Fruit fly (Drosophila melanogaster) whole organism, adult: Measurements from ENCODE around the gene CG33158.
A peak's percentile ranks its signal among the peaks of the same experiment; 100 is the strongest.

Experiments
- CG11617 ChIP-seq: fragments of 200-800 bp; sonication (Bioruptor generic); optimal IDR thresholded peaks from 2 replicates; lab custom pipeline; 2017; ENCODE audit warnings: mild to moderate bottlenecking, missing biosample characterization, missing genetic modification reagents, missing genetic modification characterization
- CG12768 ChIP-seq: fragments of 200-800 bp; sonication (Bioruptor generic); optimal IDR thresholded peaks from 2 replicates; lab custom pipeline; 2017; ENCODE audit warnings: missing biosample characterization, missing genetic modification characterization, mild to moderate bottlenecking, moderate library complexity, missing genetic modification reagents
- CG14711 ChIP-seq: fragments of 200-800 bp; sonication (Bioruptor generic); optimal IDR thresholded peaks from 2 replicates; lab custom pipeline; 2018; ENCODE audit warnings: missing biosample characterization, mild to moderate bottlenecking, missing genetic modification characterization, moderate library complexity
- CG1620 ChIP-seq: fragments of 200-800 bp; sonication (Bioruptor generic); optimal IDR thresholded peaks from 2 replicates; lab custom pipeline; 2016; ENCODE audit warnings: missing biosample characterization, missing genetic modification characterization
- CG33017 ChIP-seq: fragments of 200-800 bp; sonication (Bioruptor generic); optimal IDR thresholded peaks from 2 replicates; lab custom pipeline; 2018; ENCODE audit warnings: missing biosample characterization, mild to moderate bottlenecking, missing genetic modification characterization, moderate library complexity
- CG5204 ChIP-seq: fragments of 200-800 bp; sonication (Bioruptor generic); optimal IDR thresholded peaks from 2 replicates; lab custom pipeline; 2016; ENCODE audit warnings: missing biosample characterization, missing genetic modification characterization
- CG7045 ChIP-seq: fragments of 200-800 bp; sonication (Bioruptor generic); optimal IDR thresholded peaks from 2 replicates; lab custom pipeline; 2017; ENCODE audit warnings: missing biosample characterization, mild to moderate bottlenecking, missing genetic modification characterization
- CG7101 ChIP-seq: fragments of 200-800 bp; sonication (Bioruptor generic); optimal IDR thresholded peaks from 2 replicates; lab custom pipeline; 2018; ENCODE audit warnings: missing biosample characterization, mild to moderate bottlenecking, missing genetic modification characterization, moderate library complexity
- Clk ChIP-seq: fragments of 200-800 bp; sonication (Bioruptor generic); optimal IDR thresholded peaks from 2 replicates; lab custom pipeline; 2017; ENCODE audit warnings: missing biosample characterization, missing genetic modification characterization
- Crg-1 ChIP-seq: fragments of 200-800 bp; sonication (Bioruptor generic); optimal IDR thresholded peaks from 2 replicates; lab custom pipeline; 2016; ENCODE audit warnings: missing biosample characterization, missing genetic modification characterization
- Hr96 ChIP-seq: fragments of 200-800 bp; sonication (Bioruptor generic); optimal IDR thresholded peaks from 2 replicates; lab custom pipeline; 2016; ENCODE audit warnings: missing biosample characterization, missing genetic modification characterization
- Mnt ChIP-seq: fragments of 200-800 bp; sonication (Bioruptor generic); optimal IDR thresholded peaks from 2 replicates; lab custom pipeline; 2016; ENCODE audit warnings: missing biosample characterization, mild to moderate bottlenecking, missing genetic modification characterization
- bab1 ChIP-seq: fragments of 200-800 bp; sonication (Bioruptor generic); optimal IDR thresholded peaks from 3 replicates; lab custom pipeline; 2019; ENCODE audit warnings: missing biosample characterization, mild to moderate bottlenecking, missing genetic modification characterization, moderate library complexity
- cic ChIP-seq: fragments of 200-800 bp; sonication (Bioruptor generic); optimal IDR thresholded peaks from 2 replicates; lab custom pipeline; 2017; ENCODE audit warnings: missing biosample characterization, mild to moderate bottlenecking, missing genetic modification characterization, moderate library complexity
- cnc ChIP-seq, 2 experiments: fragments of >200 bp; optimal IDR thresholded peaks; 2 replicates each; lab custom pipeline; 2017
- kay ChIP-seq: fragments of 200-800 bp; sonication (Bioruptor generic); peaks from one replicate; lab custom pipeline; 2016; ENCODE audit warnings: missing biosample characterization, missing genetic modification characterization, borderline replicate concordance
- ovo ChIP-seq: fragments of 200-800 bp; sonication (Bioruptor generic); optimal IDR thresholded peaks from 2 replicates; lab custom pipeline; 2016; ENCODE audit warnings: missing biosample characterization, missing genetic modification characterization
- pad ChIP-seq: fragments of 200-800 bp; sonication (Bioruptor generic); optimal IDR thresholded peaks from 3 replicates; lab custom pipeline; 2017; ENCODE audit warnings: missing biosample characterization, missing genetic modification characterization, mild to moderate bottlenecking, moderate library complexity, missing genetic modification reagents
- tj ChIP-seq: fragments of 200-800 bp; sonication (Bioruptor generic); optimal IDR thresholded peaks from 3 replicates; lab custom pipeline; 2017; ENCODE audit warnings: missing biosample characterization, mild to moderate bottlenecking, missing genetic modification characterization, moderate library complexity
- toe ChIP-seq: fragments of 200-800 bp; sonication (Bioruptor generic); optimal IDR thresholded peaks from 2 replicates; lab custom pipeline; 2016; ENCODE audit warnings: missing biosample characterization, missing genetic modification characterization

CG33158 gene

dm6 chr3L:16417024-16417423, 2.4 kb upstream of the CG33158 start, which contains the start of gene GluRS-m:
Gene GluRS-m (minus strand): TSS chr3L:16417177.
- TF ChIP-seq cic (no peak), Clk (GFP tag; lab: Kevin White, UChicago) (no peak), toe (GFP tag; lab: Kevin White, UChicago) (no peak), CG7101 (tag; lab: Kevin White, UChicago) (no peak), CG7045 (GFP tag; lab: Kevin White, UChicago) (no peak), kay (GFP tag; lab: Kevin White, UChicago) (peak; percentile 71), tj (no peak)

dm6 chr3L:16429451-16429850, 10.1 kb downstream of the CG33158 start:
- TF ChIP-seq CG11617 (GFP tag; lab: Kevin White, UChicago) = no peak
- no peak for TF ChIP-seq CG1620 (GFP tag; lab: Kevin White, UChicago)
- no peak for TF ChIP-seq CG5204
- TF ChIP-seq kay (GFP tag; lab: Kevin White, UChicago) = no peak
- TF ChIP-seq CG33017 (tag; lab: Kevin White, UChicago) = no peak
- no peak for TF ChIP-seq bab1 (GFP tag; lab: Kevin White, UChicago)
- no peak for TF ChIP-seq CG7045 (GFP tag; lab: Kevin White, UChicago)
- no peak for TF ChIP-seq toe (GFP tag; lab: Kevin White, UChicago)
- no peak for TF ChIP-seq Mnt
- TF ChIP-seq cic = no peak
- TF ChIP-seq Crg-1 (GFP tag; lab: Kevin White, UChicago) = no peak
- no peak for TF ChIP-seq Hr96
- no peak for TF ChIP-seq Clk (GFP tag; lab: Kevin White, UChicago)
- no peak for TF ChIP-seq CG12768 (GFP tag; lab: Kevin White, UChicago)
- no peak for TF ChIP-seq CG14711 (tag; lab: Kevin White, UChicago)
- TF ChIP-seq cnc (optimal IDR thresholded peaks at IDR 0.05; lab: Kevin White, UChicago) = no peak
- no peak for TF ChIP-seq pad (GFP tag; lab: Kevin White, UChicago)
- TF ChIP-seq CG7101 (tag; lab: Kevin White, UChicago) = no peak
- TF ChIP-seq tj = no peak
- no peak for TF ChIP-seq ovo (GFP tag; lab: Kevin White, UChicago)

dm6 chr3L:16431056-16431455, 11.7 kb downstream of the CG33158 start:
- no peak for TF ChIP-seq Clk (GFP tag; lab: Kevin White, UChicago)
- no peak for TF ChIP-seq CG11617 (GFP tag; lab: Kevin White, UChicago)
- no peak for TF ChIP-seq kay (GFP tag; lab: Kevin White, UChicago)
- TF ChIP-seq Mnt = no peak
- no peak for TF ChIP-seq CG7101 (tag; lab: Kevin White, UChicago)
- TF ChIP-seq pad (GFP tag; lab: Kevin White, UChicago) = no peak
- TF ChIP-seq CG5204 = no peak
- TF ChIP-seq CG1620 (GFP tag; lab: Kevin White, UChicago) = no peak
- no peak for TF ChIP-seq bab1 (GFP tag; lab: Kevin White, UChicago)
- no peak for TF ChIP-seq cnc (optimal IDR thresholded peaks at IDR 0.05; lab: Kevin White, UChicago)
- no peak for TF ChIP-seq cic
- TF ChIP-seq Hr96 = no peak
- no peak for TF ChIP-seq CG7045 (GFP tag; lab: Kevin White, UChicago)

dm6 chr3L:16433556-16433955, 14.2 kb downstream of the CG33158 start:
- TF ChIP-seq cic (no peak), CG1620 (GFP tag; lab: Kevin White, UChicago) (no peak)

- no peak for TF ChIP-seq CG12768 (GFP tag; lab: Kevin White, UChicago)
- TF ChIP-seq Mnt = no peak
- TF ChIP-seq bab1 (GFP tag; lab: Kevin White, UChicago) = no peak
- TF ChIP-seq Crg-1 (GFP tag; lab: Kevin White, UChicago) = no peak
- no peak for TF ChIP-seq CG33017 (tag; lab: Kevin White, UChicago)
- no peak for TF ChIP-seq cic
- no peak for TF ChIP-seq kay (GFP tag; lab: Kevin White, UChicago)
- no peak for TF ChIP-seq ovo (GFP tag; lab: Kevin White, UChicago)
- no peak for TF ChIP-seq Hr96
- TF ChIP-seq cnc (optimal IDR thresholded peaks at IDR 0.05; lab: Kevin White, UChicago) = no peak
- no peak for TF ChIP-seq tj
- no peak for TF ChIP-seq CG11617 (GFP tag; lab: Kevin White, UChicago)
- no peak for TF ChIP-seq CG5204
- TF ChIP-seq CG7045 (GFP tag; lab: Kevin White, UChicago) = no peak
- TF ChIP-seq CG14711 (tag; lab: Kevin White, UChicago) = no peak
- no peak for TF ChIP-seq toe (GFP tag; lab: Kevin White, UChicago)
- no peak for TF ChIP-seq CG1620 (GFP tag; lab: Kevin White, UChicago)
Measured at dm6 chr3L:16437271-16437670, 17.9 kb downstream of the CG33158 start.

- TF ChIP-seq toe (GFP tag; lab: Kevin White, UChicago) (no peak), Hr96 (no peak), Mnt (no peak), CG33017 (tag; lab: Kevin White, UChicago) (no peak), CG11617 (GFP tag; lab: Kevin White, UChicago) (no peak), Crg-1 (GFP tag; lab: Kevin White, UChicago) (no peak), CG12768 (GFP tag; lab: Kevin White, UChicago) (no peak), Clk (GFP tag; lab: Kevin White, UChicago) (no peak), CG7101 (tag; lab: Kevin White, UChicago) (no peak), bab1 (GFP tag; lab: Kevin White, UChicago) (no peak), CG5204 (no peak), pad (GFP tag; lab: Kevin White, UChicago) (no peak), CG1620 (GFP tag; lab: Kevin White, UChicago) (no peak)
Measured at dm6 chr3L:16442628-16443027, 23.2 kb downstream of the CG33158 start.
